Worm (Caenorhabditis elegans) whole organism, midembryonic: ENCODE data around the gene T24C4.2.

Experiments used
- cog-1 ChIP-seq: sonication (generic microtip); optimal IDR thresholded peaks from 2 replicates; lab custom pipeline; 2016; ENCODE audit warnings: missing genetic modification characterization, missing compliant biosample characterization
- med-1 ChIP-seq: sonication (generic microtip); optimal IDR thresholded peaks from 2 replicates; lab custom pipeline; 2017; ENCODE audit warnings: missing genetic modification characterization, mild to moderate bottlenecking, missing compliant biosample characterization, antibody characterized with exemption, missing genetic modification reagents; ENCODE audit not compliant: insufficient read depth
- ref-1 ChIP-seq: fragments of 200-800 bp; sonication (Bioruptor generic); conservative IDR thresholded peaks from 2 replicates; pipeline ENCODE4 v1.3.6; 2022; ENCODE audit warnings: missing genetic modification reagents, missing genetic modification characterization, missing compliant biosample characterization
- tab-1 ChIP-seq: fragments of 200-800 bp; sonication (Bioruptor generic); IDR thresholded peaks from 2 replicates; pipeline ENCODE4 v1.3.6; 2022; ENCODE audit warnings: missing genetic modification characterization, missing compliant biosample characterization
- ztf-23 ChIP-seq: fragments of 200-800 bp; sonication (Bioruptor generic); IDR thresholded peaks from 2 replicates; pipeline ENCODE4 v1.3.6; 2022; ENCODE audit warnings: missing genetic modification reagents, missing genetic modification characterization, missing compliant biosample characterization

DNA sequence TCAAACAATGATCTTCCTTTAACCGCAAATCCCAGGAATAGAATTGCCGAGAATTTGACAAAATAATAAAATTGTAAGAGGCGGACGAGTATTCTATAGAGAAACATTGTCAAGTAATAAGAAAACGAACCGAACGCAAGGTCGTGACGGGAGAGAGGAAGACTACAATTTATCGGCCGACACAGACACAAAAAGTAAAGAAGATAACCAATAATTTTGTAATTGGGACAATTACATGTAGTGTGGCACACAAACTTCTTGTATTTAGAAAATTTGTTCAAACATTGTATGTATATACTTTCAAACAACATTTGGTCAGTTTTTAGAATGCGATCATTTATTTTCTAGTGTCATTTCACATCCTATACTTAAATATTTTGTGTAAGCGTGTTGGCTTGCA lies 37.8 kb downstream of the T24C4.2 start, which contains the start of gene ceeh-1:
- no peak for TF ChIP-seq ref-1 (GFP tag; lab: Robert Waterston, UW)
- no peak for TF ChIP-seq med-1 (GFP tag; lab: Kevin White, UChicago)
- TF ChIP-seq tab-1 (GFP tag; lab: Robert Waterston, UW) = no peak
- no peak for TF ChIP-seq ztf-23 (GFP tag; lab: Robert Waterston, UW)
- no peak for TF ChIP-seq cog-1 (tag; lab: Kevin White, UChicago)
